Fruit fly (Drosophila melanogaster): ENCODE data around the gene CG7402.

Gene CG7402

DNA sequence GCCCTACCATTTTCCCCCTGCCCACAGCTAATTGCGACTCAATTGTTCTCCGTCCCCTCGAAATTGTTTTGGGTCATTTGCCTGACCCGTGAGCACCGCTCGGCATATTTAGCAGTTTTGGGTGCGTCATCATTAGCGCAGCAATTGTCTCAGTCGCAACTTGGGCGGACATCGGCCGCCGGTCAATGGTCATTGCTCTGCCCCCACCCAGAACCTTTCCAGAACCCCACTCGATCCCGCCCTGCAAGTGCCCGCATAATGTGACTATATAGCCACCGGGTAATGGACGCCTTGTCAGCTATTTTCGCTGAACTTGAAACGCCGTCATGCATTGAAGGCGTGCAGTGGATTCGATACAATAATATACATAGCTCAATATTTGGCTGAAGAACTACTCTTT lies 45.6 kb downstream of the CG7402 start:
- TF ChIP-seq Sin3A (optimal IDR thresholded peaks at IDR 0.05) (no peak), Myc (optimal IDR thresholded peaks at IDR 0.05) (no peak), ttk (optimal IDR thresholded peaks at IDR 0.05) (no peak), insv (optimal IDR thresholded peaks at IDR 0.05) (no peak), psq (optimal IDR thresholded peaks at IDR 0.05) (no peak), h (optimal IDR thresholded peaks at IDR 0.05) (no peak)

DNA sequence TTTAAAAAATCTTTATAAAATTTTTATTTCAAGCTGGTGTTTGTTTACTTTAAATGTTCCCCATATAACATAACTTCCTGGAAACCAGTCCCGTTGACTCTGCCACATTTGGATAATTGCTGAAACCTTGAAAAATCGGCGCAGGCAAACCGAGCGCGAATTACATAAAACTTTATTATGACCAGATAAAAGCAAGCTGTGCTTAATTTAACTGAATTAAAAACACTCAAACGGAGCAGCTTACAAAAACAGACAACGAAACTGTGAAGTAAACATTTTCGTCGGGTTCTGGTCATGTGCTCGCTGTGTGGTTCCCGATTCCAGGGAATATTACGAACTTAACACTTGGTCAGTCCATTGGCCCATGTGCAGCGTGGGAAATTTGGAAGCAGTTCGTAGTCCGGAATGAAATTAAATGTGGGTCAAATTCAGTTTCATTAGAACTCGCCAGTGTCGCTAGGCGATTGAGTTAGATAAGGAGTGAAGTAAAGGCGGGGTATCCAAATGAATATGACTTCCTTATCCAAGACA lies 46.3 kb downstream of the CG7402 start:
- TF ChIP-seq insv (optimal IDR thresholded peaks at IDR 0.05): no peak
- no peak for TF ChIP-seq psq (optimal IDR thresholded peaks at IDR 0.05)
- no peak for TF ChIP-seq Myc (optimal IDR thresholded peaks at IDR 0.05)
- TF ChIP-seq Sin3A (optimal IDR thresholded peaks at IDR 0.05): no peak
- TF ChIP-seq ttk (optimal IDR thresholded peaks at IDR 0.05): no peak
- no peak for TF ChIP-seq h (optimal IDR thresholded peaks at IDR 0.05)

DNA sequence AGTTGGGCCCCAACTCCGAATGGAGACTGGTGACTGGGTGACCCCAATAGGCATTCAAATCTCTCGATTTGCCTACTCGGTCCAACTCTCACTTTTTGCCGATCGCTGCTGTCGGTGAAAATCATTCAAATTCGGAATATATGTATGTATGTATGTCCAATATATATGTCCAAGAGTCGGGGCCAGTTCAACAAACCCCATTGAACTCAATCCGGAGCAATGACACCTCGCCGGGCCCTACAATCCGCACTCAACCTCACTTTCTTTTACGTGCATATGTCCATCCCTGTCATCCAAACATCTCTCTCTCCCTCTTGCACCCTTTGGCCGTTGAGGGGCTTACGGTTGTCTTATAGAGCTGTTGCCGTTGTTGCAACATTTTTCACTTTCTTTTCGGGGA lies 47.5 kb downstream of the CG7402 start:
- TF ChIP-seq Myc (optimal IDR thresholded peaks at IDR 0.05): no peak
- no peak for TF ChIP-seq Sin3A (optimal IDR thresholded peaks at IDR 0.05)
- no peak for TF ChIP-seq ttk (optimal IDR thresholded peaks at IDR 0.05)
- no peak for TF ChIP-seq insv (optimal IDR thresholded peaks at IDR 0.05)
- no peak for TF ChIP-seq h (optimal IDR thresholded peaks at IDR 0.05)
- no peak for TF ChIP-seq psq (optimal IDR thresholded peaks at IDR 0.05)

DNA sequence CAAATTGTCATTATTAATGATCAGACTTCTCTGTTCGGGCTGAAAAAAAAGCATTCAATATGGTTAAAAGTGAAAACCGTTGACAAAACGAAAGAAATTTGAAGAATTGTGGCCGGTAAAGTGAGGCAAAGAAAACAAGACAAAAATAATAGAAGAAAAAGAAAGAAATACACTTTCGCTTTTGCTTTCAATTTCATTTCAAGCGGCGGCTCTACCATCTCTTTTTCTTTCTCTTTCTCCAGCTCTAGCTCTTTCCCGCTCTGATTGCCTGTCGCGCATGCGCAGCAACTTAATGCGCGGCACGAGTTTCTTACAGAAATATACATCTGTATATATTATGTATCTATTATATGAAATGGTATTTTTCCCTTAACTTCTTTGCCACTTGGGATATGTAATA lies 49.8 kb downstream of the CG7402 start:
- TF ChIP-seq h (optimal IDR thresholded peaks at IDR 0.05) (no peak), insv (optimal IDR thresholded peaks at IDR 0.05) (no peak), ttk (optimal IDR thresholded peaks at IDR 0.05) (no peak), psq (optimal IDR thresholded peaks at IDR 0.05) (no peak), Myc (optimal IDR thresholded peaks at IDR 0.05) (no peak), Sin3A (optimal IDR thresholded peaks at IDR 0.05) (no peak)

DNA sequence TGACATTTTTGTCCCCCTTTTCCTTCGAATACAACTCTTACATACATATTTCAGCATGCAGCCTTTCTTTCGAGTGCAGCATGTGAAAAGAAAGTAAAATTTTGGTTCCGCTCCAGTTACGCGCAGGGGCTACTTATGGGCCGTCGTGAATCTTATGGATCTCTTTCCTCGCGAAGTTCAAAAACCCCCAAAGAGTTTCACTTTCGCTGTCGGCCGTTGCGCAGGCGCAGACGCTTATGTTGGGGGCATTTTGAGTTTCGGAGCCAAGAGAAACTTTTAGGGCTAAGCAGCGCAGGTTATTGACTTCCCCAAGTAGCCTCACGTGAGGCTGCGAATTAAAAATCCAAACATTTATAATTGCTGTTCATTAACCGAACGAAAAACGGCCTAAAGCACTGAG lies 51.1 kb downstream of the CG7402 start:
- TF ChIP-seq insv (optimal IDR thresholded peaks at IDR 0.05): no peak

DNA sequence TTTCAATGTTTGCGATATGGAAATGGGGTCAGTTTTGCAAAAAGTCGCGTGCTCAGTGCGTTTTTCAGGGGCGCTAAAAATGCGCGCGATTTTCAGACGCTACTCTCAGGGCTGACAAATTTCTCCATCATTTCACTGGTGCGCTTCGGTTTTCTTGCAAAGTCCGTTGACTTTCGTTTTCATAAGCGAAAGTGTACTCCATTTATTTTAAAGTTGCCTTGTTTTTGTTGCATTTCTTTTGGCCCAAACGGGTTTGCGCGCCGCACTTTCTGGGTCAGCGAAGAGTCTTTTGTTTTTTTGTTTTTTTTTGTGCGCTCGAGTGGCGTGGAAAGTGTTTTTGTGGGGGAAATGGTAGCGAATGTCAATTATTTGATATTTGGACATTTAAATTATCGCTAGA lies 52.1 kb downstream of the CG7402 start:
- no peak for TF ChIP-seq psq (optimal IDR thresholded peaks at IDR 0.05)
- TF ChIP-seq h (optimal IDR thresholded peaks at IDR 0.05): no peak
- TF ChIP-seq Sin3A (optimal IDR thresholded peaks at IDR 0.05): no peak
- TF ChIP-seq insv (optimal IDR thresholded peaks at IDR 0.05): no peak
- no peak for TF ChIP-seq ttk (optimal IDR thresholded peaks at IDR 0.05)
- TF ChIP-seq Myc (optimal IDR thresholded peaks at IDR 0.05): no peak

DNA sequence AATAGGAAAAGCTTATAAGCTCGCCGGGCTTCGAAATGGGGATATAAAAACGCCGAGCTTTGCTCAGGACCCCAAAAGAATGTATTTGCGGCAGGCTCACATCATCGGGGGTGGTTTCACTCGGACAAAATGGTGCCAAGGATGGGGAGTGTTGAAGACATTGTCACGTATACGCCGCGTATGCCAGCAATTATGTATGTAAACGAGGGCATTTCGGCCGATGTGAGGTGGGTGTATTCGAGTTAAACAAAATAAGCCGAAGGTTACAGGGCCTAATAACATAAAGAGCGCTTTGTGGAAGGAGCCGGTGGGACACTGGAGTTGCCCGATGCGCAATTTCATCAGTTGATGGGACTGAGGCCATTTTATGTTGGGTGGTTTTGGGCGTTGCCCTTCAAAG lies 53.5 kb downstream of the CG7402 start:
- no peak for TF ChIP-seq psq (optimal IDR thresholded peaks at IDR 0.05)
- TF ChIP-seq insv (optimal IDR thresholded peaks at IDR 0.05): no peak
- no peak for TF ChIP-seq Sin3A (optimal IDR thresholded peaks at IDR 0.05)
- no peak for TF ChIP-seq ttk (optimal IDR thresholded peaks at IDR 0.05)
- no peak for TF ChIP-seq h (optimal IDR thresholded peaks at IDR 0.05)
- TF ChIP-seq Myc (optimal IDR thresholded peaks at IDR 0.05): no peak

All from Kc167 (cell line).